Worm (Caenorhabditis elegans) whole organism, L1 larva: ENCODE measurements around the gene F13C5.1.

Experiments used
- elt-2 ChIP-seq: sonication (generic microtip); optimal IDR thresholded peaks from 2 replicates; lab custom pipeline; 2016; ENCODE audit warnings: missing genetic modification characterization, mild to moderate bottlenecking, inconsistent platforms, missing compliant biosample characterization, missing genetic modification reagents
- nhr-11 ChIP-seq: fragments of 150-350 bp; optimal IDR thresholded peaks from 2 replicates; lab custom pipeline; 2014; ENCODE audit warnings: missing biosample characterization, missing genetic modification characterization
- nhr-12 ChIP-seq: sonication (generic microtip); optimal IDR thresholded peaks from 2 replicates; lab custom pipeline; 2017; ENCODE audit warnings: missing biosample characterization, missing genetic modification characterization
- rnt-1 ChIP-seq: sonication (generic microtip); optimal IDR thresholded peaks from 2 replicates; lab custom pipeline; 2016; ENCODE audit warnings: mild to moderate bottlenecking, missing genetic modification characterization, moderate library complexity, missing compliant biosample characterization

DNA sequence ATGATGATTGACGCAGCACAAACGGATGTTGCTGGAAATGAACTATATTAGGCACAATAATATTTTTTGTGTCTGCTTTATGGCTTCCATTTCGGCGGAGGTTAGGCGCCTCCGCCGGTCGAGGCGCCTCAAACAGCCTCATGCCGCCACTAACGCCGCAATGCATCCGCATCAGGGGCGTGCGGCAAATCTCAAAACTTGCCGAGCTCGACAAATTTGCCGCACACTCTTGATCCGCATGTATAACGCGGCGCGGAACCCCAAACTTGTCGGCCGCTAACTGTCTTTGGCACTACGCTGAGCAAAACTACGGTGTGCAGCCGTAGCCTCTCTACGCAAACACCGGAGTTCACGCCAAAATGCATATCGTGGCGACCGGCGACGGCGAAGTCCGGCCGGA, 20.2 kb upstream of the F13C5.1 start:
- no peak for TF ChIP-seq elt-2 (tag; lab: Kevin White, UChicago)
- no peak for TF ChIP-seq rnt-1
- no peak for TF ChIP-seq nhr-12 (tag; lab: Kevin White, UChicago)
- no peak for TF ChIP-seq nhr-11 (tag; lab: Kevin White, UChicago)
